Fruit fly (Drosophila melanogaster): ENCODE results near the gene Gr93b.
A peak's percentile ranks its signal among the peaks of the same experiment; 100 is the strongest.

Gene Gr93b

DNA sequence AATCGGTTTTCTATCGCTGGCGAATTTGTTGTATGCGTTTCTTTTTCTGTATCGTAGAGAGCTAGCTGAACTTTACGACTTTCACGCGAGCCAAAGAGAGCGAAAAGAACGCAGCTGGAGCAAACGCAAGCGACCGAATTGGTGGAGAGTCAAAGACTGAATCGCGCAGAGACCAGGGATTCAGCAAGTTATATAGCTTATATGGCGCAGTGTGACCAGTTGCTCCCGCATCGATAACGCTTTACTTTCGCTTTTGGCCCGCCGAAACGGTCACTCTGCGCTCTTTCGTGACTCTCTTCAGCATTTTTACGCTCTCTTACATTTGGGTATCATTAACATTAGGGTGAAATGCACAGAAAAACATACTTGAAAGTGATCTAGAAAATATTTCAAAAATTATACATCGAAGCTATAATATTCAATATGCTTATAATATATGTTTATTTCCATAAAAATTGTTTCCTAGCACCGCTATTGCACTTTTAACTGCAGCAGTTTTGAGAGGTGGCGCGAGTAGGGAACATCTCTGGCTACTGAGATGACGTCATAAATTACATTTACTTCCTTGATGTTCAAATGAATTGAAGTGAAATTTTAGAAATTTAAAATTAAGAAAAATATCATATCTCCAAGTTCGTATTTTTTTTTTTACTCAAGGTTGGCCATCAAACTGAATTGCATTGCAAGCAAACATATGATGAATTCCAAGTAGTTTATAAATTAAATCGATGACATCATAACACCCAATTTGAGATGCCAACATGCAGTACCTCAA is 12.7 kb upstream of the Gr93b start, which contains the start of gene glec:
glec (minus strand) TSS at position 169 of the 775 bp plus-strand sequence.
- peak; percentile 7 for TF ChIP-seq CG16815 (GFP tag; optimal IDR thresholded peaks at IDR 0.05)
- TF ChIP-seq CG14860 (GFP tag; IDR thresholded peaks at IDR 0.05; ENCODE audit: partially characterized antibody), result no peak
- peak; percentile 19 for TF ChIP-seq lbe (GFP tag; optimal IDR thresholded peaks at IDR 0.05)
- TF ChIP-seq E2f1 (GFP tag; IDR thresholded peaks at IDR 0.05), result peak; percentile 8; the same call in 1 of the 2 replicates
- no peak for TF ChIP-seq sim (GFP tag; IDR thresholded peaks at IDR 0.05)
- no peak for TF ChIP-seq ab (GFP tag; optimal IDR thresholded peaks at IDR 0.05)
- TF ChIP-seq Fer2 (tag; optimal IDR thresholded peaks at IDR 0.05), result no peak
- TF ChIP-seq CG11560 (tag; IDR thresholded peaks at IDR 0.05), result no peak
- peak; percentile 49; the same call in 1 of the 2 replicates for TF ChIP-seq amos (GFP tag; IDR thresholded peaks at IDR 0.05; ENCODE audit: partially characterized antibody)
- peak; percentile 41; the same call in 1 of the 2 replicates for TF ChIP-seq Drgx (GFP tag; IDR thresholded peaks at IDR 0.05)
- peak; percentile 86; the same call in 2 of the 3 replicates for TF ChIP-seq CG2199 (GFP tag; IDR thresholded peaks at IDR 0.05)
- peak; percentile 31 for TF ChIP-seq Xbp1 (GFP tag; optimal IDR thresholded peaks at IDR 0.05)
- peak; percentile 56 for TF ChIP-seq psq (GFP tag; optimal IDR thresholded peaks at IDR 0.05)
- TF ChIP-seq CG4404 (GFP tag; IDR thresholded peaks at IDR 0.05), result no peak
- TF ChIP-seq Camta (GFP tag; optimal IDR thresholded peaks at IDR 0.05), result no peak
- TF ChIP-seq CG14014 (GFP tag; IDR thresholded peaks at IDR 0.05), result peak; percentile 44; the same call in 1 of the 2 replicates
- TF ChIP-seq CG6272 (GFP tag; IDR thresholded peaks at IDR 0.05), result 0 out of 2 replicates have a peak, but pooled peaks have one; percentile 11
- peak; percentile 5 for TF ChIP-seq zen (tag; optimal IDR thresholded peaks at IDR 0.05)
- no peak for TF ChIP-seq CG7271 (tag; optimal IDR thresholded peaks at IDR 0.05)
- TF ChIP-seq D19A (tag; optimal IDR thresholded peaks at IDR 0.05), result peak; percentile 23
- TF ChIP-seq nerfin-2 (GFP tag; IDR thresholded peaks at IDR 0.05; ENCODE audit: partially characterized antibody), result peak; percentile 33; the same call in 1 of the 2 replicates
- TF ChIP-seq C15 (GFP tag; IDR thresholded peaks at IDR 0.05), result no peak
- TF ChIP-seq CG13296 (GFP tag; optimal IDR thresholded peaks at IDR 0.05), result peak; percentile 43
- peak; percentile 51 for TF ChIP-seq HLH4C (GFP tag; IDR thresholded peaks at IDR 0.05; ENCODE audit: partially characterized antibody)
- peak; percentile 8 for TF ChIP-seq pros (GFP tag; optimal IDR thresholded peaks at IDR 0.05)
- TF ChIP-seq aop (GFP tag; IDR thresholded peaks at IDR 0.05), result no peak
- TF ChIP-seq Hmr (GFP tag; optimal IDR thresholded peaks at IDR 0.05), result peak; percentile 61
- peak; percentile 48; the same call in 1 of the 2 replicates for TF ChIP-seq tna (GFP tag; IDR thresholded peaks at IDR 0.05; ENCODE audit: partially characterized antibody)
- TF ChIP-seq CG5953 (GFP tag; IDR thresholded peaks at IDR 0.05), result no peak
- peak; percentile 46; the same call in 1 of the 2 replicates for TF ChIP-seq ttk (GFP tag; IDR thresholded peaks at IDR 0.05)
- TF ChIP-seq ATbp (GFP tag; optimal IDR thresholded peaks at IDR 0.05), result peak; percentile 6
- TF ChIP-seq al (GFP tag; IDR thresholded peaks at IDR 0.05), result no peak
- peak; percentile 99 for TF ChIP-seq CG6689 (GFP tag; IDR thresholded peaks at IDR 0.05)
- no peak for TF ChIP-seq CG7357 (GFP tag; IDR thresholded peaks at IDR 0.05)
- peak; percentile 19 for TF ChIP-seq Max (GFP tag; optimal IDR thresholded peaks at IDR 0.05)
- no peak for TF ChIP-seq CG17802 (tag; optimal IDR thresholded peaks at IDR 0.05)
- peak; percentile 74 for TF ChIP-seq zfh1 (GFP tag; IDR thresholded peaks at IDR 0.05)
- TF ChIP-seq Dip2 (GFP tag; IDR thresholded peaks at IDR 0.05), result no peak
- TF ChIP-seq CG6791 (GFP tag; IDR thresholded peaks at IDR 0.05; ENCODE audit: partially characterized antibody), result peak; percentile 71; the same call in 2 of the 3 replicates
- TF ChIP-seq sens-2 (GFP tag; IDR thresholded peaks at IDR 0.05), result no peak
- peak; percentile 7 for TF ChIP-seq grn (GFP tag; optimal IDR thresholded peaks at IDR 0.05)
- TF ChIP-seq tll (GFP tag; optimal IDR thresholded peaks at IDR 0.05), result no peak
- peak; percentile 47 for TF ChIP-seq Ssrp (tag; optimal IDR thresholded peaks at IDR 0.05)
- TF ChIP-seq Scr (GFP tag; IDR thresholded peaks at IDR 0.05; ENCODE audit: partially characterized antibody), result peak; percentile 56
- TF ChIP-seq maf-S (GFP tag; optimal IDR thresholded peaks at IDR 0.05), result peak; percentile 51
- peak; percentile 3 for TF ChIP-seq Sry-δ (GFP tag; optimal IDR thresholded peaks at IDR 0.05)
- TF ChIP-seq Fer3 (tag; optimal IDR thresholded peaks at IDR 0.05), result peak; percentile 6
- TF ChIP-seq E2f2 (GFP tag; IDR thresholded peaks at IDR 0.05), result peak; percentile 36
